Fruit fly (Drosophila melanogaster) whole organism, embryonic: ENCODE results near the gene MtnD.

Source experiments
- Atf6 ChIP-seq: fragments of 200-800 bp; sonication (Bioruptor generic); IDR thresholded peaks from 2 replicates; pipeline ENCODE4 v1.3.6; 2022; ENCODE audit warnings: missing biosample characterization, missing genetic modification characterization
- BtbVII ChIP-seq: fragments of 200-800 bp; sonication (Bioruptor generic); optimal IDR thresholded peaks from 3 replicates; lab custom pipeline; 2017; ENCODE audit warnings: missing biosample characterization, mild to moderate bottlenecking, missing genetic modification characterization
- CG12104 ChIP-seq: fragments of 200-800 bp; sonication (Bioruptor generic); optimal IDR thresholded peaks from 3 replicates; lab custom pipeline; 2016; ENCODE audit warnings: missing biosample characterization, missing genetic modification characterization
- CG12219 ChIP-seq: fragments of 200-800 bp; sonication (Bioruptor generic); optimal IDR thresholded peaks from 3 replicates; lab custom pipeline; 2018; ENCODE audit warnings: missing biosample characterization, mild to moderate bottlenecking, missing genetic modification characterization
- CG14014 ChIP-seq: fragments of 200-800 bp; sonication (Bioruptor generic); IDR thresholded peaks from 2 replicates; pipeline ENCODE4 v1.3.6; 2022; ENCODE audit warnings: missing biosample characterization, missing genetic modification characterization
- CG15269 ChIP-seq: fragments of 200-800 bp; sonication (Bioruptor generic); optimal IDR thresholded peaks from 2 replicates; lab custom pipeline; 2018; ENCODE audit warnings: missing biosample characterization, mild to moderate bottlenecking, missing genetic modification characterization, moderate library complexity
- CG1602 ChIP-seq: fragments of 200-800 bp; sonication (Bioruptor generic); optimal IDR thresholded peaks from 3 replicates; lab custom pipeline; 2016; ENCODE audit warnings: missing biosample characterization, missing genetic modification characterization
- CG18476 ChIP-seq: fragments of 200-800 bp; sonication (Bioruptor generic); optimal IDR thresholded peaks from 2 replicates; lab custom pipeline; 2016; ENCODE audit warnings: missing biosample characterization, mild to moderate bottlenecking, missing genetic modification characterization
- CG2202 ChIP-seq: fragments of 200-800 bp; sonication (Bioruptor generic); optimal IDR thresholded peaks from 2 replicates; lab custom pipeline; 2018; ENCODE audit warnings: missing biosample characterization, mild to moderate bottlenecking, missing genetic modification characterization
- CG31224 ChIP-seq: fragments of 200-800 bp; sonication (Bioruptor generic); IDR thresholded peaks from 2 replicates; pipeline ENCODE4 v1.3.6; 2022; ENCODE audit warnings: missing biosample characterization, missing genetic modification characterization
- CG32532 ChIP-seq: fragments of 200-800 bp; sonication (Bioruptor generic); IDR thresholded peaks from 2 replicates; pipeline ENCODE4 v1.3.6; 2022; ENCODE audit warnings: missing biosample characterization, missing genetic modification characterization
- CG32767 ChIP-seq: fragments of 200-800 bp; sonication (Bioruptor generic); IDR thresholded peaks from 2 replicates; pipeline ENCODE4 v1.3.6; 2022; ENCODE audit warnings: missing biosample characterization, missing genetic modification characterization
- CG3407 ChIP-seq: fragments of 200-800 bp; sonication (Bioruptor generic); optimal IDR thresholded peaks from 2 replicates; lab custom pipeline; 2018; ENCODE audit warnings: missing biosample characterization, mild to moderate bottlenecking, missing genetic modification characterization
- CG3995 ChIP-seq: fragments of 200-800 bp; sonication (Bioruptor generic); optimal IDR thresholded peaks from 3 replicates; lab custom pipeline; 2016; ENCODE audit warnings: missing biosample characterization, missing genetic modification characterization
- CG6683 ChIP-seq: fragments of 200-800 bp; sonication (Bioruptor generic); optimal IDR thresholded peaks from 2 replicates; lab custom pipeline; 2017; ENCODE audit warnings: missing biosample characterization, mild to moderate bottlenecking, missing genetic modification characterization, missing genetic modification reagents
- CG8924 ChIP-seq: fragments of 200-800 bp; optimal IDR thresholded peaks from 3 replicates; lab custom pipeline; 2019; ENCODE audit warnings: missing biosample characterization, mild to moderate bottlenecking, missing genetic modification characterization, moderate library complexity
- CG9437 ChIP-seq: fragments of 200-800 bp; sonication (Bioruptor generic); optimal IDR thresholded peaks from 2 replicates; lab custom pipeline; 2018; ENCODE audit warnings: missing biosample characterization, mild to moderate bottlenecking, missing genetic modification characterization
- CkIIα-i1 ChIP-seq: fragments of 200-800 bp; sonication (Bioruptor generic); IDR thresholded peaks from 2 replicates; pipeline ENCODE4 v1.3.6; 2022; ENCODE audit warnings: missing biosample characterization, missing genetic modification characterization
- Ets97D ChIP-seq: fragments of 200-800 bp; sonication (Bioruptor generic); optimal IDR thresholded peaks from 3 replicates; lab custom pipeline; 2016; ENCODE audit warnings: missing biosample characterization, missing genetic modification characterization
- Fer1 ChIP-seq: fragments of 200-800 bp; sonication (Bioruptor generic); optimal IDR thresholded peaks from 2 replicates; lab custom pipeline; 2017; ENCODE audit warnings: missing biosample characterization, mild to moderate bottlenecking, missing genetic modification characterization
- Fer3 ChIP-seq: fragments of 200-800 bp; sonication (Bioruptor generic); optimal IDR thresholded peaks from 2 replicates; lab custom pipeline; 2018; ENCODE audit warnings: missing biosample characterization, mild to moderate bottlenecking, missing genetic modification characterization, moderate library complexity
- Hmr ChIP-seq: fragments of 200-800 bp; sonication (Bioruptor generic); optimal IDR thresholded peaks from 3 replicates; lab custom pipeline; 2017; ENCODE audit warnings: mild to moderate bottlenecking, missing biosample characterization, missing genetic modification reagents, missing genetic modification characterization
- MESR4 ChIP-seq: fragments of 200-800 bp; sonication (Bioruptor generic); optimal IDR thresholded peaks from 2 replicates; lab custom pipeline; 2018; ENCODE audit warnings: missing biosample characterization, mild to moderate bottlenecking, missing genetic modification characterization, moderate library complexity
- Neu2 ChIP-seq: fragments of 200-800 bp; sonication (Bioruptor generic); optimal IDR thresholded peaks from 3 replicates; lab custom pipeline; 2016; ENCODE audit warnings: missing biosample characterization, missing genetic modification characterization, borderline replicate concordance
- NfI ChIP-seq: fragments of 200-800 bp; sonication (Bioruptor generic); optimal IDR thresholded peaks from 3 replicates; lab custom pipeline; 2018; ENCODE audit warnings: missing biosample characterization, mild to moderate bottlenecking, missing genetic modification characterization, moderate library complexity
- Opbp ChIP-seq: fragments of 200-800 bp; sonication (Bioruptor generic); IDR thresholded peaks from 3 replicates; pipeline ENCODE4 v1.3.6; 2022; ENCODE audit warnings: missing biosample characterization, missing genetic modification characterization; ENCODE audit not compliant: partially characterized antibody
- Ravus ChIP-seq: fragments of 200-800 bp; sonication (Bioruptor generic); IDR thresholded peaks from 2 replicates; pipeline ENCODE4 v1.3.6; 2022; ENCODE audit warnings: missing biosample characterization, missing genetic modification characterization
- Tbp ChIP-seq: fragments of >200 bp; optimal IDR thresholded peaks from 2 replicates; lab custom pipeline; 2018; ENCODE audit warnings: missing biosample characterization, missing genetic modification characterization
- Trl ChIP-seq, 3 experiments: fragments of >200 bp in 2 of 3; fragments of 200-800 bp in 1 of 3; sonication (Bioruptor generic) in 1 of 3; optimal IDR thresholded peaks; 2 replicates in 1 of 3; 3 replicates in 2 of 3; lab custom pipeline; 2016 to 2017; ENCODE audit warnings: missing biosample characterization in 1 of 3, missing genetic modification characterization in 1 of 3
- Xbp1 ChIP-seq: fragments of 200-800 bp; sonication (Bioruptor generic); optimal IDR thresholded peaks from 3 replicates; lab custom pipeline; 2016; ENCODE audit warnings: missing biosample characterization, mild to moderate bottlenecking, missing genetic modification characterization
- bcd ChIP-seq: fragments of 200-800 bp; sonication (Bioruptor generic); optimal IDR thresholded peaks from 2 replicates; lab custom pipeline; 2017; ENCODE audit warnings: missing biosample characterization, mild to moderate bottlenecking, missing genetic modification characterization
- cas ChIP-seq: fragments of 200-800 bp; sonication (Bioruptor generic); IDR thresholded peaks from 2 replicates; pipeline ENCODE4 v1.3.6; 2022; ENCODE audit warnings: missing biosample characterization, missing genetic modification characterization
- chinmo ChIP-seq: fragments of 200-800 bp; sonication (Bioruptor generic); IDR thresholded peaks from 4 replicates; pipeline ENCODE4 v1.3.6; 2022; ENCODE audit warnings: missing biosample characterization, missing genetic modification characterization; ENCODE audit not compliant: partially characterized antibody
- eyg ChIP-seq: fragments of 200-800 bp; sonication (Bioruptor generic); optimal IDR thresholded peaks from 3 replicates; lab custom pipeline; 2016; ENCODE audit warnings: missing biosample characterization, missing genetic modification characterization
- gfzf ChIP-seq: fragments of 200-800 bp; sonication (Bioruptor generic); optimal IDR thresholded peaks from 2 replicates; lab custom pipeline; 2016; ENCODE audit warnings: missing biosample characterization, mild to moderate bottlenecking, missing genetic modification characterization, moderate library complexity
- gsb-n ChIP-seq: fragments of 200-800 bp; sonication (Bioruptor generic); optimal IDR thresholded peaks from 3 replicates; lab custom pipeline; 2018; ENCODE audit warnings: missing biosample characterization, mild to moderate bottlenecking, missing genetic modification characterization
- ind ChIP-seq: fragments of 200-800 bp; sonication (Bioruptor generic); optimal IDR thresholded peaks from 3 replicates; lab custom pipeline; 2016; ENCODE audit warnings: missing biosample characterization, missing genetic modification characterization
- jumu ChIP-seq: fragments of 200-800 bp; sonication (Bioruptor generic); optimal IDR thresholded peaks from 3 replicates; lab custom pipeline; 2016; ENCODE audit warnings: missing biosample characterization, missing genetic modification characterization
- lov ChIP-seq, 2 experiments: fragments of 200-800 bp in 1 of 2; fragments of >200 bp in 1 of 2; sonication (Bioruptor generic) in 1 of 2; IDR thresholded peaks in 1 of 2; optimal IDR thresholded peaks in 1 of 2; 2 replicates in 1 of 2; 3 replicates in 1 of 2; pipeline versions ENCODE4 v1.3.6 to Lab custom; 2017 to 2022; ENCODE audit warnings: missing biosample characterization in 1 of 2, missing genetic modification characterization in 1 of 2
- luna ChIP-seq: fragments of 200-800 bp; sonication (Bioruptor generic); optimal IDR thresholded peaks from 2 replicates; lab custom pipeline; 2016; ENCODE audit warnings: missing biosample characterization, missing genetic modification characterization
- odd ChIP-seq: fragments of 200-800 bp; sonication (Bioruptor generic); optimal IDR thresholded peaks from 2 replicates; lab custom pipeline; 2017; ENCODE audit warnings: missing biosample characterization, mild to moderate bottlenecking, missing genetic modification characterization
- pfk ChIP-seq: fragments of 200-800 bp; sonication (Bioruptor generic); optimal IDR thresholded peaks from 2 replicates; lab custom pipeline; 2018; ENCODE audit warnings: missing biosample characterization, mild to moderate bottlenecking, missing genetic modification characterization, moderate library complexity
- pros ChIP-seq: fragments of 200-800 bp; sonication (Bioruptor generic); optimal IDR thresholded peaks from 3 replicates; lab custom pipeline; 2019; ENCODE audit warnings: missing biosample characterization, mild to moderate bottlenecking, missing genetic modification characterization, moderate library complexity
- sd ChIP-seq: fragments of 200-800 bp; sonication (Bioruptor generic); optimal IDR thresholded peaks from 3 replicates; lab custom pipeline; 2018; ENCODE audit warnings: missing biosample characterization, mild to moderate bottlenecking, missing genetic modification characterization, moderate library complexity
- sisA ChIP-seq: fragments of 200-800 bp; sonication (Bioruptor generic); IDR thresholded peaks from 2 replicates; pipeline ENCODE4 v1.3.6; 2022; ENCODE audit warnings: missing biosample characterization, missing genetic modification characterization
- zen ChIP-seq: fragments of 200-800 bp; sonication (Bioruptor generic); optimal IDR thresholded peaks from 3 replicates; lab custom pipeline; 2018; ENCODE audit warnings: missing biosample characterization, mild to moderate bottlenecking, missing genetic modification characterization, moderate library complexity
- zen2 ChIP-seq: fragments of 200-800 bp; sonication (Bioruptor generic); IDR thresholded peaks from 3 replicates; pipeline ENCODE4 v1.3.6; 2022; ENCODE audit warnings: missing biosample characterization, missing genetic modification characterization; ENCODE audit not compliant: partially characterized antibody
- zf30C ChIP-seq: fragments of 200-800 bp; sonication (Bioruptor generic); optimal IDR thresholded peaks from 3 replicates; lab custom pipeline; 2018; ENCODE audit warnings: missing biosample characterization, mild to moderate bottlenecking, missing genetic modification characterization

Gene MtnD

dm6 chr3R:20542283-20543144, 7.8 kb downstream of the MtnD start (continued):
- TF ChIP-seq zen2 (GFP tag; lab: Robert Waterston, UW): no peak
- TF ChIP-seq ind (GFP tag; lab: Kevin White, UChicago): no peak
- TF ChIP-seq Fer1 (GFP tag; lab: Kevin White, UChicago): peak; percentile 4
- TF ChIP-seq Hmr (GFP tag; lab: Kevin White, UChicago): peak; percentile 54
- TF ChIP-seq Fer3 (tag; lab: Kevin White, UChicago): peak; percentile 19
- TF ChIP-seq Opbp (GFP tag; lab: Robert Waterston, UW): no peak
- peak; percentile 41 for TF ChIP-seq CG12219 (GFP tag; lab: Kevin White, UChicago)
- TF ChIP-seq sd: no peak
- TF ChIP-seq lov (optimal IDR thresholded peaks at IDR 0.05; lab: Kevin White, UChicago): no peak
- TF ChIP-seq lov (GFP tag; IDR thresholded peaks at IDR 0.05; lab: Robert Waterston, UW): no peak
- TF ChIP-seq cas (GFP tag; lab: Robert Waterston, UW): no peak
- no peak for TF ChIP-seq CG32532 (GFP tag; lab: Robert Waterston, UW)
- peak; percentile 42 for TF ChIP-seq CG1602 (GFP tag; lab: Kevin White, UChicago)
- TF ChIP-seq CG12104 (GFP tag; lab: Kevin White, UChicago): no peak
- TF ChIP-seq CG8924 (tag; lab: Kevin White, UChicago): peak; percentile 39
- no peak for TF ChIP-seq Trl (optimal IDR thresholded peaks at IDR 0.05; lab: Kevin White, UChicago)
- TF ChIP-seq Trl (GFP tag; optimal IDR thresholded peaks at IDR 0.05; lab: Kevin White, UChicago): peak; percentile 34
- no peak for TF ChIP-seq CkIIα-i1 (GFP tag; lab: Robert Waterston, UW)
- no peak for TF ChIP-seq pros
- TF ChIP-seq Xbp1 (GFP tag; lab: Kevin White, UChicago): no peak
- TF ChIP-seq MESR4 (GFP tag; lab: Kevin White, UChicago): no peak
- no peak for TF ChIP-seq CG31224
- no peak for TF ChIP-seq CG6683 (GFP tag; lab: Kevin White, UChicago)
- TF ChIP-seq gsb-n (tag; lab: Kevin White, UChicago): peak; percentile 68
- TF ChIP-seq CG18476: peak; percentile 22
- no peak for TF ChIP-seq CG32767 (GFP tag; lab: Robert Waterston, UW)
- TF ChIP-seq Ravus (GFP tag; lab: Robert Waterston, UW): no peak
- TF ChIP-seq BtbVII (GFP tag; lab: Kevin White, UChicago): no peak
- peak; percentile 44 for TF ChIP-seq zen (tag; lab: Kevin White, UChicago)
- TF ChIP-seq CG9437 (GFP tag; lab: Kevin White, UChicago): no peak
- peak; percentile 51 for TF ChIP-seq CG3407
- TF ChIP-seq jumu (GFP tag; lab: Kevin White, UChicago): no peak
- TF ChIP-seq luna (GFP tag; lab: Kevin White, UChicago): no peak
- no peak for TF ChIP-seq Ets97D (GFP tag; lab: Kevin White, UChicago)
- TF ChIP-seq zf30C (GFP tag; lab: Kevin White, UChicago): peak; percentile 61
- TF ChIP-seq Neu2 (GFP tag; lab: Kevin White, UChicago): no peak
- no peak for TF ChIP-seq NfI (GFP tag; lab: Kevin White, UChicago)
- TF ChIP-seq sisA (GFP tag; lab: Robert Waterston, UW): no peak
- peak; percentile 59 for TF ChIP-seq Atf6 (GFP tag; lab: Robert Waterston, UW)
- no peak for TF ChIP-seq bcd (GFP tag; lab: Kevin White, UChicago)
- TF ChIP-seq chinmo (GFP tag; lab: Robert Waterston, UW): 0 out of 4 replicates have a peak, but pooled peaks have one; percentile 47
- TF ChIP-seq CG15269 (tag; lab: Kevin White, UChicago): no peak
- peak; percentile 61; the same call in 1 of the 2 replicates for TF ChIP-seq CG14014
- no peak for TF ChIP-seq Tbp (GFP tag; lab: Kevin White, UChicago)
- no peak for TF ChIP-seq CG3995 (GFP tag; lab: Kevin White, UChicago)
- TF ChIP-seq CG2202 (tag; lab: Kevin White, UChicago): peak; percentile 77
- peak; percentile 54 for TF ChIP-seq odd (GFP tag; lab: Kevin White, UChicago)
- no peak for TF ChIP-seq pfk (GFP tag; lab: Kevin White, UChicago)
- TF ChIP-seq gfzf (GFP tag; lab: Kevin White, UChicago): no peak
- TF ChIP-seq eyg: no peak
